Worm (Caenorhabditis elegans): Measurements from ENCODE around the gene srz-47.

The srz-47 gene

DNA sequence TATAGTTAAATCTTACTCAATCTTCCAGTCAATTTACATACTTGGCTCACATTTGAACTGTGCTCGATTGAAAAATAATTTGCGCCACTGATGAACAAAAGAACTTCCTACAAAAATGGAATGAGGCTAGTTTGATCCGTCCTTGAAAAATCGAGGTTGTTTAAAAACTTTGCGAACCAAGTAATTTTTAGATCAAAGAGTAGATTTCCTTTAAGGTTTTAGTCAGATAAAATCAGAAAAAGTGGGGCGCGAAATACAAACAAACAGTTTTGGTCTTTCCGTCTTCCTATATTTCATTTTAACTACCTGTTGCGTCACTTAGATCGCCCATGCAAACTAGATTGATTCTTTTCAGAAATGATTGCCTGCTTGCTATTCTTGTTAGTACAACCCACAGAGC lies 9.7 kb upstream of the srz-47 start, which contains the start of gene Y68A4A.10:
Gene Y68A4A.10 (plus strand): TSS at position 301 of the 400 bp plus-strand sequence.
- no peak for TF ChIP-seq unc-62 (GFP tag; optimal IDR thresholded peaks at IDR 0.05)

DNA sequence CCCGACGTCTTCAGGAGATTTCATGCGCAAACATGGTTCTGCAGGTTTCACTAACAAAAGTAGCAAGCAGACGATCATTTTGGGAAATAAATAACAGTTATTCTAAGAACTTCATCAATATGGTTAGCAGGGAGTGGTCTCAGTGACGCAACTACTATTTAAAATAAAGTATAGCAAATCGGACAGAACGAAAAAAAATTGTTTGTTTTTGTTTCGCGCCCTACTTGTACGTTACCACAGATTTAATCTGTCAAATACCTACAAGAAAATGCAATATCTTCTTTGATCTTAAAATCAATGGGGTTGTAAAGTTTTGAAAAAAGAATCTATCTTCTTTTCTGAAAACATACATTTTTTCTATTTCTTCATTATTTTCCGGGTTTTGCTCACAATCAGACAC lies 6.8 kb upstream of the srz-47 start, which contains the start of gene srz-96:
Gene srz-96 (plus strand): TSS at position 301 of the 400 bp plus-strand sequence.
- TF ChIP-seq unc-62 (GFP tag; optimal IDR thresholded peaks at IDR 0.05), result no peak

DNA sequence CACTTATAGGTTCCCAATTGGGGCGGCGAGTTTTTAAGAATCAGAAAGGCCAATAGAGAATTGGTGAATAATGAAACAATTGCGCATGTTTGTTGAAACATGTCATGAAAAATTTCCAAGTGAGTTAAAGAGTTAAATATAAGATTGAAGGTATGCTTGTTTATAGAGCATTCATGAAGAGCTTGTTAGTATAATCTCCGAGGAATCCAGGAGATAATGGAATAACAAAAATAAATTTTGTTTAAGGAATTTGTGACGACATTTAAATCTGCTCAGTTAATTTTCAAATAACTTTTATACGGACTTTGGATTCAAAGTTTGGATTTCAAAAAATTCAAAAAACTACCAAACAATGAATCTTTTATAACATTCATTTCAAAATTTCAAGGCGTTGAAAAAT lies 1.7 kb downstream of the srz-47 start, which contains the start of gene str-199:
Gene str-199 (minus strand): TSS at position 101 of the 400 bp plus-strand sequence.
- TF ChIP-seq unc-62 (GFP tag; optimal IDR thresholded peaks at IDR 0.05), result no peak

DNA sequence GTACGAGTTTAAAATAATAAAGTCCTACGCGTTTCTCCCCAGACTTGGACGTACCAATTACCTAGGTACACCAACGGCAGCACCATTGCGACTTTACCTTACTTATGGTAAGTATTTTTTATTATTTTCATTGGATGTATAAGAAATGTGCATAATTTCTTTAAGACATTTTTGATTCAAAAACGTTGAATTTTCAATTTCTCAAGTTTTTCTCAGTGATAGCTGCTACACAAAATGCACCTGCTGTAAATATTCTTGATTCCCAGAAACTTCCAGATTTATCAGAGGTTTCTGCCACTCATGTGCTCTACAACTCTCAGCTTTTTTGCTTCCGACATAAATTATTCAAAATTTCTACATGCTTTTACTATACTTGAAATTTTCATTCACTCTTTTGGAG lies 10.1 kb downstream of the srz-47 start, which contains the start of gene srh-159:
Gene srh-159 (plus strand): TSS at position 301 of the 400 bp plus-strand sequence.
- no peak for TF ChIP-seq unc-62 (GFP tag; optimal IDR thresholded peaks at IDR 0.05)

DNA sequence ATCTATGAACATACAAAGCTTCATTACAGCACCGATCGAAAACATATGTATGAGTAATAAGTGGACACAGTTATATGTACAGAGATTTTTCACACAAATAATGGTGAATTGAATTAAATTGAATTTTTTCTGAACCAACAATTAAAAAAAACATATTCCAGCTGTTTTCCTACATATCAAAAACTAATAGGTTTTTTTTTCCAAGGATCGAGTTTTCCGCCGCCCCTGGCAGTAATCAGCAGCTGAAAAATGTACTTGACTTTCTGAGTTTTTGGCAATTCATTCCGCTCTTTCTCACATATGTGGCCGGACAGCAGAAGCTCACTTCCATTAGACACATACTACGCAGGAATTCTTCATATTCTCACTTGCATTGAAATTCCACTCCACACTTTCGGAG lies 13.7 kb downstream of the srz-47 start, which contains the start of gene srh-174:
Gene srh-174 (plus strand): TSS at position 301 of the 400 bp plus-strand sequence.
- no peak for TF ChIP-seq unc-62 (GFP tag; optimal IDR thresholded peaks at IDR 0.05)

DNA sequence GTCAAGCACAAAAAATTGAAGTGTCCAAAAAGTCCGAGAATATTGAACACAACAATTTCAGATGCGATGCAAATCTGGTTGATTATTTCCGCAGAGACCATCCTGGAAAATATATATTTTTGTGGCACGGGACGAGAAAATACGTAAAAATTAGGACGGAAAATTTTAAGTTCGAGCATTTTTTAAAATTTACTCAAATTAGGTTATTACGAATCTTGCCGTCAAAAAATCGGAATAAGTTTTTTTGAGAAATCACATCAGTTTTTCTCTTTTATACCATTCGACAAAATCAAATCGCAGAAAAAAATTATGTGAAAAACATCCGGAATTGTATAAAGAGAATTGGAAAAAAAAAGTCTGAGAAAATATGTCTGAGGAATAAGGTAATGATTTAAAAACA lies 14.2 kb downstream of the srz-47 start, which contains the start of gene srsx-1:
Gene srsx-1 (minus strand): TSS at position 101 of the 400 bp plus-strand sequence.
- TF ChIP-seq unc-62 (GFP tag; optimal IDR thresholded peaks at IDR 0.05), result no peak

DNA sequence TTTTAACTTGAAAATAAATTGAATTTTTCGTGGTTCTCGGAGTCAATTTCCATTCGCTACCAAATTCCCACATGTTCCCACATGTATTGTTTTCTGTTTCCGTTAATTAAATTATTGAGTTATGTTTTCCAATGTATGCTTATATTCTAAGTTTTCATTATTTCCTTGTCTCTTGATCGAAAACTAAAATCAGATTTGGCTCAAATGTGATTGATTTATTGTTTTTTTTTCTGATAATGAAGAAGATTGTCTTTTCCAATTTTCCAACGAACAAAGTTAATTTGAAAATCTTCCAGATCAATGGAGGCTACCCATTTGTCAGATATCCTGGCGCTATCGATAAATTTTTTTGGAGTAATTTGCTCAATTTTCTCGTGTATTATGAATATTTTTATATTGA lies 18.4 kb downstream of the srz-47 start, which contains the start of gene srbc-25:
Gene srbc-25 (plus strand): TSS at position 301 of the 400 bp plus-strand sequence.
- no peak for TF ChIP-seq unc-62 (GFP tag; optimal IDR thresholded peaks at IDR 0.05)

DNA sequence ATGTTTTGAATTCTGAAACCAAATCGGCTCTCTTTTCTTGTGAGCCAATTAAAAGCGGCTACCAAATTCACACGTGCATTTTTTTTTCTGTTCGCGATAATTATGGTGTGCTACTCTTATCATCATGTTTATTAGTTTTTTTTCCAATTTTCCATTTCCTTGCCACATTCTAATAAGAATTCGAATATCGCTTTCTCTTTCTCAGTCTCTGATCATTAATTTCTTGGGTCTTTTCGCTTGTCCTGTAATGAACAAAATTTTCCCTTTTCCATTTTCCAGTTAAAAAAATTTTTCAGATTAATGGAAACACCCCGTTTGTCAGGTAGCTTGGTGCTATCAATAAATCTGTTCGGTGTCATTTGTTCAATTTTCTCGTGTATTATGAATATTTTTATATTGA lies 20.6 kb downstream of the srz-47 start, which contains the start of gene srbc-26:
Gene srbc-26 (plus strand): TSS at position 301 of the 400 bp plus-strand sequence.
- no peak for TF ChIP-seq unc-62 (GFP tag; optimal IDR thresholded peaks at IDR 0.05)

DNA sequence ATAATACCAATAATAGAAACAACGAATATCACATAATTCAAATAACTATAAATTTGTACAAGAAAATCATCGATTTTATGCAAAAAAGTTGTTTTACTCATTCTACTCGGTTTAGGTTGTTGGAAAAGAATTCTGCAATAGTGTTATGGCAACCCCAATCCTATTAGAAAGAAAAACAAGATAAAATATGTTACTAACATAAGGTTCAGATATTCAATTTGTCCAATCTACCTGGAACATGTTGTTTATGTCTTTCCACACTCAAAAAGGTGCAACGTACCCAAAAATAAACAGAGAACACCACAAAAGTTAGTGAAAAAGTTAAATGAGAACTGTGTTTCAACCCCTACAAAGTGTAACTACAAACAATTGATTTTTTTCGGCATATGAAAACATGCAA lies 21.3 kb downstream of the srz-47 start, which contains the start of gene srw-51:
Gene srw-51 (minus strand): TSS at position 101 of the 400 bp plus-strand sequence.
- no peak for TF ChIP-seq unc-62 (GFP tag; optimal IDR thresholded peaks at IDR 0.05)

DNA sequence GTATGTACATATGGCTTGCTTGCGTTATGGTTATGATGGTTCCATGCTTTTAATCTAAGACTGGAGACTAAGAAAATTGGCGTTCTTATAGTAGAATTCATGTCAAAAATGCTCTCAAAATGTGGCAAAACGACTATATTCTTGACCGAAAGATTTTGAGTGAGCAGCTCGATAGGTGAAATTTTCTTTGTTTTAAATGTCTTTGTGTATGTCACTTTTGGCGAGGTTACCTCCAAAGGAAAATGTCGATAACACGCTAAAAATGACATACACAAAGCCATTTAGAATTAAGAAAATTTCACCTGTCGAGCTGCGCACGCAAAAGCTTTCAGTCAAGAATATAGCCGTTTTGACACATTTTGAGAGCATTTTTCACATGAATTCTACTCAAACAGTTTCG lies 24.7 kb downstream of the srz-47 start, which contains the start of gene srz-66:
Gene srz-66 (minus strand): TSS at position 101 of the 400 bp plus-strand sequence.
- no peak for TF ChIP-seq unc-62 (GFP tag; optimal IDR thresholded peaks at IDR 0.05)

DNA sequence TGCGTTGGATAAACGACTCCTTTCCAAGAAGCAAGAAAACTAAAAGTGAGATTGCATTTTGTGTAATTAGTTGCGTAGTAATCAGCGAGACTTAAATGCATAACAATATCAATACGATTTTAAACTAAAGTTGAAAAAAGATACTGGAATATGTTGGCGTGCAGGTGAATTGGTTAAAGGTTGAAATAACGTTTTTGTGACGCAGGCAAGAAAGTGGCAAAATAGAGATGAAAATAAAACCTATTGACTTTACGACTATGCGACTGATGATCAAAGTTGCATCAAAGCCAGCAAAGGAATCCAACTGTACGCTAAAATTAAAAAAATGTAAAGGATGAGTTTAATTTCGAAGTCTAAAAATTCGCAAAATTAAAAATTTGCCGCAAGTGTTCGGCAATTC lies 26.7 kb downstream of the srz-47 start, which contains the start of gene srh-102:
Gene srh-102 (minus strand): TSS at position 101 of the 400 bp plus-strand sequence.
- TF ChIP-seq unc-62 (GFP tag; optimal IDR thresholded peaks at IDR 0.05), result no peak

DNA sequence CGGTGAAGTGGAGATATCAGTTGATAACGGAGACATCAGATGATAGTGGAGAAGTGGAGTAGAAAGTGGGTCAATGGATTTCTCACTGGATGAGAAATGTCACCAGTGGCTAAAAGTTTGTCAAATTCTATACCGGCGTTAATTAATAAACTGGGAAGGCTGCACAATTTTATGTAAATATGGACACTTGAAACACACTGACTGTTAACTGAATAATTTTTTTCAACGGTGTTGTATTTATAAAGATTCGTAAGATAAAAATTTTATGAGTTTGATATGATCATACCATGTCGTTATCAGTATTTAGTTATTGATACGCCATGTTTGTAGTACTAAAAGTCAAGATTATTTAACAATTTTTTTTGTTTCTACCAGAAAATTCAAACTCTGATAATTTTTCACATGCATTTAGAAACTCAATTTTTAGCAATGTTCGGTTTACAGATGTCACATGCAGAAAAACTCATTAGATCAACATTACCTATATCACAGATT lies 32.7 kb downstream of the srz-47 start, which contains the start of gene F40D4.12:
Gene F40D4.12 (plus strand): TSS at position 445 of the 495 bp plus-strand sequence.
- TF ChIP-seq unc-62 (GFP tag; optimal IDR thresholded peaks at IDR 0.05), result no peak

DNA sequence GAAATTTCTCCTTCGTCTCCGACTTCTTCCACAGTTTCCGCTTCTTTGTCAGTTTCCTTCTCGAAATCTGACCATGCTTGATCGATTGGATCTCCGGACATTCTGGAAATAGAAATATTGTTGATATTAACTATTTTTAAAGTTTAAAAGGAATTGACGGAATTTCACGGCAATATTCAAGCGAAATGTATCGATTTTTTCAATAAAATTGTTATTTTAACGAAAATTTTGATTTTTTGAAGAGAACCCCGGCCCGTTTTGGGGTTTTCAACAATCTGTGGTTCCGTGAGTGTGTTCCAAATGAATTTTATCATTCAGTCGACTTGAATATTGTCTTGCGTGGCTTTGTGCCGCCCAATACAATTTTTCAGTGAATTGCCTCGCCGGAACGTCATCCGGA lies 35.0 kb downstream of the srz-47 start, which contains the start of gene F40D4.13:
Gene F40D4.13 (minus strand): TSS at position 101 of the 400 bp plus-strand sequence.
- no peak for TF ChIP-seq unc-62 (GFP tag; optimal IDR thresholded peaks at IDR 0.05)

DNA sequence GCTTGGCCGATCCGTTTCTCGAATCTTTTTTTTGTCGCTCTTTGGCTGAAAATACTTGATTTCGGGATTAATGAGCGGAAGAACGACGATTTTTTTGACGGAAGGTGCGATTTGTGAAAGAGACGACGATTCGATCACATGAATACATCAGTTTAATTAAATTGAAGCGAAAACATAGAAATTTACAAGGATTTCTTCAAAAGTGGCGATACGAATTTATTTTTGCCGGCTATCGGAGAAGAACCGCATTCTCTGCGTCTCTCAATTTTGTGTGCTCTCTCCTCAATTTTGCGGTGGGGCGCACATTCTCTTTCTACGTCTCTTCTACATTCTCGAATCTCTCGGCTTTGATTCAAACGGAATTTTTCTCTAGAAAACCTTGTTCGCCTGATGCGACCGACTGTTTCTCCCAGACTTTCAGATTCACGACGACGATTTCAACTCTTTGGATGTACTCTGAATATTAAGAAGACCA lies 36.7 kb downstream of the srz-47 start, which contains the start of gene F40D4.17:
Gene F40D4.17 (minus strand): TSS at position 51 of the 475 bp plus-strand sequence.
- TF ChIP-seq unc-62 (GFP tag; optimal IDR thresholded peaks at IDR 0.05), result no peak

DNA sequence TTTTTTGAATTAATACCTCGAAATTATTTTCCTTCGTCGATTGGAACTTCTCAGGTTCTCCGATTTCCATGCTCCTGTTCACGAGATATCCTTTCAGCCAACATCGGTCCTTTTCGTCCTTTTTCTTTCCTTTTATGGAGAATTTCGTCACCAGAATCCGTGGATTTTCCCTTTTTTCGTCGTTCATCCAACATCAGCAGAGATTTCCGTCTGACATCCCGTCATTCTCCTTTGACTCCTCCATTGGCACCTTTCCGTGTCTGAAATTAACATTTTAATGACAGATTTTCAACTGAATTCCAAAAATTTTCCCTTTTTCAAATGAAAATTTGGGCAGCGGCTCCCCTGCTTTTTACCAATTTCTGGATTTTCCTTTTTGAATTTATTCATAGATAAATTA lies 37.2 kb downstream of the srz-47 start:
- TF ChIP-seq unc-62 (GFP tag; optimal IDR thresholded peaks at IDR 0.05), result no peak

DNA sequence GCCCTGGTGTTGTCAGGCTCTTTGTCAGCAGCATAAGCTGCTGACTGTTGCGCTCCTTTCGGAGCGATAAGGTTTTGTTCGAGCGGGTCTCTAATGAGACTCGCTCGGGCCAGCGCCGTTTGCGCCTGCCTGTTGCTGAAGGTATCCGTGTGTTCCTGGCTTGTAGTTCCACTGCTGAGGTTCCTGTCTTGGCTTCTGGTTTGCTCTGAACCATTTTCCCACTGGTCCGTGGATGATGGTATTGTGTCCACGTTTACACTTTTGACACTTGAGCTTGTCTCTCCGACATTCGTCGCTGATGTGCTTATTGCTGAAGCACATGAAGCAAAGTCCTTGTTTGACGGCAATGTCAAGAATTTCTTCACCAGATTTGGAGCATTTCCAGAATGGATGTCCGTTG lies 40.8 kb downstream of the srz-47 start:
- no peak for TF ChIP-seq unc-62 (GFP tag; optimal IDR thresholded peaks at IDR 0.05)

Measured in whole organism, dauer.